Worm (Caenorhabditis elegans) whole organism, L4 larva: ENCODE data around the gene gskl-1.

Source experiments
- Y75B8A.6 ChIP-seq: fragments of 200-800 bp; sonication (Bioruptor generic); IDR thresholded peaks from 2 replicates; pipeline ENCODE4 v1.3.6; 2022; ENCODE audit warnings: missing genetic modification reagents, missing genetic modification characterization, missing compliant biosample characterization
- ceh-62 ChIP-seq: sonication (generic microtip); optimal IDR thresholded peaks from 2 replicates; lab custom pipeline; 2017; ENCODE audit warnings: missing biosample characterization, missing genetic modification characterization
- daf-12 ChIP-seq: fragments of 150-350 bp; optimal IDR thresholded peaks from 2 replicates; lab custom pipeline; 2014; ENCODE audit warnings: missing biosample characterization, missing genetic modification reagents, missing genetic modification characterization
- daf-8 ChIP-seq: fragments of 200-800 bp; sonication (Bioruptor generic); IDR thresholded peaks from 2 replicates; pipeline ENCODE4 v1.3.6; 2022; ENCODE audit warnings: missing genetic modification characterization, missing compliant biosample characterization
- lin-29 ChIP-seq: fragments of 200-800 bp; sonication (Bioruptor generic); IDR thresholded peaks from 2 replicates; pipeline ENCODE4 v1.3.6; 2022; ENCODE audit warnings: missing genetic modification reagents, missing genetic modification characterization, missing compliant biosample characterization
- nhr-11 ChIP-seq: fragments of 150-350 bp; optimal IDR thresholded peaks from 2 replicates; lab custom pipeline; 2014; ENCODE audit warnings: missing biosample characterization, missing genetic modification characterization
- nhr-77 ChIP-seq: fragments of 150-350 bp; optimal IDR thresholded peaks from 2 replicates; lab custom pipeline; 2014; ENCODE audit warnings: missing biosample characterization, missing genetic modification characterization
- pha-4 ChIP-seq, 2 experiments: fragments of 150-350 bp in 1 of 2; fragments of 200-800 bp in 1 of 2; sonication (Bioruptor generic) in 1 of 2; IDR thresholded peaks in 1 of 2; optimal IDR thresholded peaks in 1 of 2; 2 replicates each; pipeline versions ENCODE4 v1.3.6 to Lab custom; 2014 to 2022; ENCODE audit warnings: missing genetic modification characterization in 2 of 2, missing genetic modification reagents in 2 of 2, missing biosample characterization in 1 of 2, missing compliant biosample characterization in 1 of 2
- pqm-1 ChIP-seq: sonication (generic microtip); optimal IDR thresholded peaks from 2 replicates; lab custom pipeline; 2017; ENCODE audit warnings: missing biosample characterization, missing genetic modification characterization
- unc-130 ChIP-seq: sonication (generic microtip); optimal IDR thresholded peaks from 2 replicates; lab custom pipeline; 2016; ENCODE audit warnings: missing genetic modification reagents, missing genetic modification characterization, missing compliant biosample characterization

ce11 chrII:10902104-10902503 is 45.3 kb upstream of the gskl-1 start, which contains the start of gene gly-1:
- no peak for TF ChIP-seq pqm-1
- TF ChIP-seq nhr-77 (tag; lab: Kevin White, UChicago): no peak
- no peak for TF ChIP-seq lin-29 (GFP tag; lab: Robert Waterston, UW)
- TF ChIP-seq Y75B8A.6 (GFP tag; lab: Robert Waterston, UW): no peak
- TF ChIP-seq pha-4 (GFP tag; IDR thresholded peaks at IDR 0.05; lab: Robert Waterston, UW): no peak
- TF ChIP-seq pha-4 (tag; optimal IDR thresholded peaks at IDR 0.05; lab: Kevin White, UChicago): no peak
- no peak for TF ChIP-seq nhr-11 (tag; lab: Kevin White, UChicago)
- TF ChIP-seq ceh-62 (tag; lab: Kevin White, UChicago): no peak
- no peak for TF ChIP-seq daf-12 (tag; lab: Kevin White, UChicago)
- TF ChIP-seq unc-130 (GFP tag; lab: Kevin White, UChicago): no peak
- no peak for TF ChIP-seq daf-8 (GFP tag; lab: Robert Waterston, UW)
